ENCODE assay signal across 2 worm cellular contexts in genomic region chrIII:3248307-3249037, ce11.
A peak's percentile ranks its signal among the peaks of the same experiment; 100 is the strongest.
TF ChIP-seq lines count a peak whose summit lies in the region.

Gene nduf-9, minus strand, starts transcription at chrIII:3248575.

TF ChIP-seq in whole organism, L1 larva, 84 proteins besides CTCF, POLR2A, EP300 and RAD21 (continued from another document):
- TF ChIP-seq swsn-7 (tag; optimal IDR thresholded peaks at IDR 0.05; lab: Kevin White, UChicago) = peak; percentile 11
- TF ChIP-seq C04F5.9 (tag; optimal IDR thresholded peaks at IDR 0.05; lab: Kevin White, UChicago) = peak; percentile 5
- TF ChIP-seq lin-35 (GFP tag; optimal IDR thresholded peaks at IDR 0.05; lab: Kevin White, UChicago) = peak; percentile 59 to 72
- TF ChIP-seq nhr-12 (tag; optimal IDR thresholded peaks at IDR 0.05; lab: Kevin White, UChicago) = no peak
- TF ChIP-seq blmp-1 (tag; optimal IDR thresholded peaks at IDR 0.05; lab: Kevin White, UChicago) = peak; percentile 23
- no peak for TF ChIP-seq nhr-28 (tag; optimal IDR thresholded peaks at IDR 0.05; lab: Kevin White, UChicago)
- TF ChIP-seq mep-1 (tag; optimal IDR thresholded peaks at IDR 0.05; lab: Kevin White, UChicago) = peak; percentile 61
- peak; percentile 24 for TF ChIP-seq xbp-1 (tag; optimal IDR thresholded peaks at IDR 0.05; lab: Kevin White, UChicago)
- TF ChIP-seq snu-23 (GFP tag; optimal IDR thresholded peaks at IDR 0.05; lab: Kevin White, UChicago) = peak; percentile 58
- peak; percentile 24 for TF ChIP-seq sox-4 (tag; optimal IDR thresholded peaks at IDR 0.05; lab: Kevin White, UChicago)
- TF ChIP-seq F16B12.6 (tag; optimal IDR thresholded peaks at IDR 0.05; lab: Kevin White, UChicago) = peak; percentile 96
- TF ChIP-seq tbx-2 (tag; optimal IDR thresholded peaks at IDR 0.05; lab: Kevin White, UChicago) = peak; percentile 43
- TF ChIP-seq lsy-2 (tag; optimal IDR thresholded peaks at IDR 0.05; lab: Kevin White, UChicago) = peak; percentile 88 to 98
- TF ChIP-seq skn-1 (tag; optimal IDR thresholded peaks at IDR 0.05; lab: Kevin White, UChicago) = peak; percentile 23
- TF ChIP-seq efl-1 (optimal IDR thresholded peaks at IDR 0.05; lab: Kevin White, UChicago) = peak; percentile 60 to 65
- TF ChIP-seq efl-1 (GFP tag; optimal IDR thresholded peaks at IDR 0.05 in 1 of 2; lab: Kevin White, UChicago) = peak; percentile 69 to 94

TF ChIP-seq in whole organism, L4 larva, 104 proteins besides CTCF, POLR2A, EP300 and RAD21 (continued from another document):
- TF ChIP-seq F26F4.8 (GFP tag; conservative IDR thresholded peaks at IDR 0.05; lab: Robert Waterston, UW) (no peak), aha-1 (tag; lab: Kevin White, UChicago) (peak; percentile 53), ceh-44 (GFP tag; IDR thresholded peaks at IDR 0.05; lab: Robert Waterston, UW) (no peak), ceh-62 (tag; optimal IDR thresholded peaks at IDR 0.05; lab: Kevin White, UChicago) (no peak), zfp-2 (tag; optimal IDR thresholded peaks at IDR 0.05; lab: Kevin White, UChicago) (no peak), daf-16 (GFP tag; optimal IDR thresholded peaks at IDR 0.05; lab: Kevin White, UChicago) (no peak), daf-16 (tag; optimal IDR thresholded peaks at IDR 0.05; lab: Kevin White, UChicago) (no peak), lir-3 (tag; optimal IDR thresholded peaks at IDR 0.05; lab: Kevin White, UChicago) (no peak), nhr-42 (GFP tag; IDR thresholded peaks at IDR 0.05; lab: Robert Waterston, UW) (no peak), ctbp-1 (GFP tag; IDR thresholded peaks at IDR 0.05; lab: Robert Waterston, UW) (no peak), dpl-1 (GFP tag; optimal IDR thresholded peaks at IDR 0.05; lab: Kevin White, UChicago) (peak; percentile 49), lim-7 (GFP tag; IDR thresholded peaks at IDR 0.05; lab: Robert Waterston, UW) (no peak), set-16 (GFP tag; IDR thresholded peaks at IDR 0.05; lab: Robert Waterston, UW) (peak; percentile 52; the same call in 1 of the 2 replicates), daf-8 (GFP tag; IDR thresholded peaks at IDR 0.05; lab: Robert Waterston, UW) (no peak), ZK546.5 (tag; optimal IDR thresholded peaks at IDR 0.05; lab: Kevin White, UChicago) (no peak), lin-1 (GFP tag; IDR thresholded peaks at IDR 0.05; lab: Robert Waterston, UW) (no peak), T26A8.4 (GFP tag; IDR thresholded peaks at IDR 0.05; lab: Robert Waterston, UW) (no peak), nhr-28 (tag; optimal IDR thresholded peaks at IDR 0.05; lab: Kevin White, UChicago) (no peak), lin-29 (GFP tag; IDR thresholded peaks at IDR 0.05; lab: Robert Waterston, UW) (no peak), ces-1 (GFP tag; optimal IDR thresholded peaks at IDR 0.05; lab: Kevin White, UChicago) (no peak), lin-39 (tag; optimal IDR thresholded peaks at IDR 0.05; lab: Kevin White, UChicago) (no peak), duxl-1 (tag; optimal IDR thresholded peaks at IDR 0.05; lab: Kevin White, UChicago; ENCODE audit: poor library complexity) (no peak), pqm-1 (tag; optimal IDR thresholded peaks at IDR 0.05; lab: Kevin White, UChicago) (no peak), nhr-76 (tag; optimal IDR thresholded peaks at IDR 0.05; lab: Kevin White, UChicago) (no peak), R02D3.7 (tag; optimal IDR thresholded peaks at IDR 0.05; lab: Kevin White, UChicago) (no peak), F44E2.7 (GFP tag; IDR thresholded peaks at IDR 0.05; lab: Robert Waterston, UW) (no peak), ceh-82 (tag; optimal IDR thresholded peaks at IDR 0.05; lab: Kevin White, UChicago) (no peak), ceh-32 (tag; optimal IDR thresholded peaks at IDR 0.05; lab: Kevin White, UChicago; ENCODE audit: poor library complexity) (no peak), nhr-11 (tag; optimal IDR thresholded peaks at IDR 0.05; lab: Kevin White, UChicago) (no peak), dmd-8 (GFP tag; IDR thresholded peaks at IDR 0.05; lab: Robert Waterston, UW) (no peak), hlh-30 (tag; optimal IDR thresholded peaks at IDR 0.05; lab: Kevin White, UChicago; ENCODE audit: insufficient read depth) (peak; percentile 11), unc-39 (tag; optimal IDR thresholded peaks at IDR 0.05; lab: Kevin White, UChicago) (no peak), mes-2 (tag; optimal IDR thresholded peaks at IDR 0.05; lab: Kevin White, UChicago; ENCODE audit: poor library complexity, severe bottlenecking) (peak; percentile 83), ZK337.2 (GFP tag; IDR thresholded peaks at IDR 0.05; lab: Robert Waterston, UW) (no peak), aly-2 (tag; optimal IDR thresholded peaks at IDR 0.05; lab: Kevin White, UChicago) (no peak), egl-27 (tag; optimal IDR thresholded peaks at IDR 0.05; lab: Kevin White, UChicago) (no peak), hif-1 (tag; optimal IDR thresholded peaks at IDR 0.05; lab: Kevin White, UChicago) (no peak), nhr-111 (GFP tag; optimal IDR thresholded peaks at IDR 0.05; lab: Kevin White, UChicago) (no peak), D1046.2 (GFP tag; IDR thresholded peaks at IDR 0.05; lab: Robert Waterston, UW) (no peak), spr-1 (tag; optimal IDR thresholded peaks at IDR 0.05; lab: Kevin White, UChicago) (no peak), nhr-10 (tag; optimal IDR thresholded peaks at IDR 0.05; lab: Kevin White, UChicago) (no peak), mep-1 (tag; optimal IDR thresholded peaks at IDR 0.05; lab: Kevin White, UChicago) (no peak), ceh-20 (GFP tag; IDR thresholded peaks at IDR 0.05; lab: Robert Waterston, UW) (no peak), lin-38 (GFP tag; IDR thresholded peaks at IDR 0.05; lab: Robert Waterston, UW) (peak; percentile 9), dve-1 (tag; optimal IDR thresholded peaks at IDR 0.05; lab: Kevin White, UChicago; ENCODE audit: insufficient read depth) (no peak), snpc-4 (tag; optimal IDR thresholded peaks at IDR 0.05; lab: Kevin White, UChicago) (no peak), unc-130 (GFP tag; optimal IDR thresholded peaks at IDR 0.05; lab: Kevin White, UChicago) (no peak), snpc-1.2 (GFP tag; IDR thresholded peaks at IDR 0.05; lab: Robert Waterston, UW) (no peak), hmg-1.1 (GFP tag; IDR thresholded peaks at IDR 0.05; lab: Robert Waterston, UW) (peak; percentile 8; the same call in 1 of the 2 replicates), nhr-41 (GFP tag; IDR thresholded peaks at IDR 0.05; lab: Robert Waterston, UW) (no peak), nhr-25 (tag; optimal IDR thresholded peaks at IDR 0.05; lab: Kevin White, UChicago; ENCODE audit: borderline replicate concordance, insufficient read depth) (no peak), skn-1 (tag; optimal IDR thresholded peaks at IDR 0.05; lab: Kevin White, UChicago) (no peak), vab-7 (GFP tag; IDR thresholded peaks at IDR 0.05; lab: Robert Waterston, UW) (no peak), ztf-11 (tag; optimal IDR thresholded peaks at IDR 0.05; lab: Kevin White, UChicago) (no peak), unc-62 (GFP tag; optimal IDR thresholded peaks at IDR 0.05 in 1 of 2; lab: Kevin White, UChicago) (peak in 1 of 2 experiments; percentile 63), unc-62 (tag; optimal IDR thresholded peaks at IDR 0.05; lab: Kevin White, UChicago) (no peak), lsy-2 (tag; optimal IDR thresholded peaks at IDR 0.05; lab: Kevin White, UChicago) (peak; percentile 30 to 95), madf-9 (GFP tag; conservative IDR thresholded peaks at IDR 0.05; lab: Robert Waterston, UW) (no peak), nhr-48 (tag; optimal IDR thresholded peaks at IDR 0.05; lab: Kevin White, UChicago) (no peak), egl-43 (GFP tag; IDR thresholded peaks at IDR 0.05; lab: Robert Waterston, UW) (no peak), daf-12 (tag; optimal IDR thresholded peaks at IDR 0.05; lab: Kevin White, UChicago) (no peak), tra-1 (GFP tag; IDR thresholded peaks at IDR 0.05; lab: Robert Waterston, UW) (no peak), jun-1 (tag; optimal IDR thresholded peaks at IDR 0.05; lab: Kevin White, UChicago) (no peak), ceh-28 (tag; optimal IDR thresholded peaks at IDR 0.05; lab: Kevin White, UChicago) (no peak), Y48G9A.11 (GFP tag; IDR thresholded peaks at IDR 0.05; lab: Robert Waterston, UW) (no peak), Y105C5A.15 (GFP tag; IDR thresholded peaks at IDR 0.05; lab: Robert Waterston, UW) (no peak), daf-19 (GFP tag; conservative IDR thresholded peaks at IDR 0.05; lab: Robert Waterston, UW) (no peak), spr-3 (GFP tag; optimal IDR thresholded peaks at IDR 0.05; lab: Kevin White, UChicago) (no peak), madf-5 (GFP tag; IDR thresholded peaks at IDR 0.05; lab: Robert Waterston, UW) (no peak), Y75B8A.6 (GFP tag; IDR thresholded peaks at IDR 0.05; lab: Robert Waterston, UW) (no peak), hlh-11 (tag; optimal IDR thresholded peaks at IDR 0.05; lab: Kevin White, UChicago) (no peak), cey-2 (tag; optimal IDR thresholded peaks at IDR 0.05; lab: Kevin White, UChicago; ENCODE audit: borderline replicate concordance, insufficient read depth) (no peak), zag-1 (tag; optimal IDR thresholded peaks at IDR 0.05; lab: Kevin White, UChicago) (no peak), F49E8.2 (tag; optimal IDR thresholded peaks at IDR 0.05; lab: Kevin White, UChicago; ENCODE audit: borderline replicate concordance) (no peak), F37D6.2 (tag; optimal IDR thresholded peaks at IDR 0.05; lab: Kevin White, UChicago) (no peak), gei-8 (GFP tag; optimal IDR thresholded peaks at IDR 0.05; lab: Kevin White, UChicago) (no peak), nhr-6 (tag; optimal IDR thresholded peaks at IDR 0.05; lab: Kevin White, UChicago) (no peak), lin-13 (GFP tag; optimal IDR thresholded peaks at IDR 0.05; lab: Kevin White, UChicago) (peak; percentile 29), nhr-77 (tag; optimal IDR thresholded peaks at IDR 0.05; lab: Kevin White, UChicago) (no peak), php-3 (GFP tag; IDR thresholded peaks at IDR 0.05; lab: Robert Waterston, UW) (no peak), fkh-10 (GFP tag; optimal IDR thresholded peaks at IDR 0.05; lab: Kevin White, UChicago) (no peak), tag-97 (GFP tag; IDR thresholded peaks at IDR 0.05; lab: Robert Waterston, UW) (no peak), Y5F2A.4 (GFP tag; optimal IDR thresholded peaks at IDR 0.05; lab: Kevin White, UChicago) (no peak), rbr-2 (tag; optimal IDR thresholded peaks at IDR 0.05; lab: Kevin White, UChicago) (peak; percentile 6), zfp-3 (GFP tag; conservative IDR thresholded peaks at IDR 0.05; lab: Robert Waterston, UW) (no peak), arid-1 (GFP tag; conservative IDR thresholded peaks at IDR 0.05; lab: Robert Waterston, UW) (no peak), dmd-6 (GFP tag; IDR thresholded peaks at IDR 0.05; lab: Robert Waterston, UW) (no peak), F10B5.3 (tag; optimal IDR thresholded peaks at IDR 0.05; lab: Kevin White, UChicago) (no peak)
TF ChIP-seq in whole organism, L4 larva: peak in this region for 11.
